Worm (Caenorhabditis elegans) whole organism, late embryonic: ENCODE measurements around the gene ugt-13.

Experiments
- K02D7.2 ChIP-seq: sonication (generic microtip); optimal IDR thresholded peaks from 2 replicates; lab custom pipeline; 2017; ENCODE audit warnings: mild to moderate bottlenecking, missing genetic modification characterization, missing compliant biosample characterization
- Y22D7AL.16 ChIP-seq: sonication (generic microtip); optimal IDR thresholded peaks from 2 replicates; lab custom pipeline; 2016; ENCODE audit warnings: missing genetic modification characterization, missing compliant biosample characterization
- ama-1 ChIP-seq: fragments of 150-350 bp; optimal IDR thresholded peaks from 2 replicates; lab custom pipeline; 2014
- ceh-14 ChIP-seq: sonication (generic microtip); optimal IDR thresholded peaks from 2 replicates; lab custom pipeline; 2016; ENCODE audit warnings: missing genotype, missing genetic modification characterization, missing compliant biosample characterization
- ceh-18 ChIP-seq: sonication (generic microtip); optimal IDR thresholded peaks from 2 replicates; lab custom pipeline; 2016; ENCODE audit warnings: missing genetic modification characterization, missing compliant biosample characterization
- ceh-2 ChIP-seq: sonication (generic microtip); optimal IDR thresholded peaks from 2 replicates; lab custom pipeline; 2016; ENCODE audit warnings: missing genotype, missing genetic modification characterization, missing compliant biosample characterization
- ceh-22 ChIP-seq: sonication (generic microtip); optimal IDR thresholded peaks from 2 replicates; lab custom pipeline; 2017; ENCODE audit warnings: missing biosample characterization, missing genetic modification characterization
- ceh-34 ChIP-seq: sonication (generic microtip); optimal IDR thresholded peaks from 2 replicates; lab custom pipeline; 2016; ENCODE audit warnings: mild to moderate bottlenecking, missing genetic modification characterization, missing compliant biosample characterization
- ceh-45 ChIP-seq: fragments of 200-800 bp; sonication (Bioruptor generic); IDR thresholded peaks from 2 replicates; pipeline ENCODE4 v1.3.6; 2022; ENCODE audit warnings: missing genetic modification reagents, missing genetic modification characterization, missing compliant biosample characterization
- dve-1 ChIP-seq: sonication (generic microtip); optimal IDR thresholded peaks from 2 replicates; lab custom pipeline; 2017; ENCODE audit warnings: antibody characterized with exemption, mild to moderate bottlenecking, missing genetic modification characterization, missing compliant biosample characterization
- elt-4 ChIP-seq: sonication (generic microtip); optimal IDR thresholded peaks from 2 replicates; lab custom pipeline; 2016; ENCODE audit warnings: missing genetic modification characterization, missing compliant biosample characterization
- eyg-1 ChIP-seq: sonication (generic microtip); optimal IDR thresholded peaks from 2 replicates; lab custom pipeline; 2016; ENCODE audit warnings: missing genotype, missing genetic modification characterization, missing compliant biosample characterization
- fax-1 ChIP-seq: sonication (generic microtip); optimal IDR thresholded peaks from 2 replicates; lab custom pipeline; 2016; ENCODE audit warnings: missing genotype, missing genetic modification characterization, missing compliant biosample characterization
- fkh-10 ChIP-seq: fragments of 150-350 bp; optimal IDR thresholded peaks from 2 replicates; lab custom pipeline; 2014; ENCODE audit warnings: missing biosample characterization, missing genetic modification reagents, missing genetic modification characterization
- hlh-13 ChIP-seq: fragments of 200-800 bp; sonication (Bioruptor generic); optimal IDR thresholded peaks from 2 replicates; lab custom pipeline; 2018; ENCODE audit warnings: mild to moderate bottlenecking, missing genetic modification characterization, missing compliant biosample characterization
- hlh-15 ChIP-seq: sonication (generic microtip); optimal IDR thresholded peaks from 2 replicates; lab custom pipeline; 2016; ENCODE audit warnings: missing genetic modification characterization, missing compliant biosample characterization
- hlh-30 ChIP-seq: sonication (generic microtip); optimal IDR thresholded peaks from 2 replicates; lab custom pipeline; 2017; ENCODE audit warnings: antibody characterized with exemption, missing genetic modification characterization, missing compliant biosample characterization; ENCODE audit not compliant: insufficient read depth
- hlh-6 ChIP-seq: sonication (generic microtip); optimal IDR thresholded peaks from 2 replicates; lab custom pipeline; 2016; ENCODE audit warnings: missing genotype, missing genetic modification characterization, missing compliant biosample characterization
- hlh-8 ChIP-seq: sonication (generic microtip); optimal IDR thresholded peaks from 2 replicates; lab custom pipeline; 2016; ENCODE audit warnings: missing genotype, missing genetic modification characterization, missing compliant biosample characterization
- lim-6 ChIP-seq: sonication (generic microtip); optimal IDR thresholded peaks from 2 replicates; lab custom pipeline; 2016; ENCODE audit warnings: missing genetic modification characterization, missing compliant biosample characterization
- lin-11 ChIP-seq: fragments of 200-800 bp; sonication (Bioruptor generic); optimal IDR thresholded peaks from 2 replicates; lab custom pipeline; 2018; ENCODE audit warnings: mild to moderate bottlenecking, missing genetic modification characterization, missing compliant biosample characterization
- nfya-1 ChIP-seq: sonication (generic microtip); optimal IDR thresholded peaks from 2 replicates; lab custom pipeline; 2017; ENCODE audit warnings: missing genetic modification characterization, mild to moderate bottlenecking, missing compliant biosample characterization, antibody characterized with exemption, moderate library complexity
- nhr-232 ChIP-seq: sonication (generic microtip); optimal IDR thresholded peaks from 2 replicates; lab custom pipeline; 2016; ENCODE audit warnings: missing genetic modification characterization, missing compliant biosample characterization
- pag-3 ChIP-seq: sonication (generic microtip); optimal IDR thresholded peaks from 2 replicates; lab custom pipeline; 2016; ENCODE audit warnings: missing compliant biosample characterization, missing genetic modification characterization, borderline replicate concordance
- pat-9 ChIP-seq: fragments of 200-800 bp; sonication (Bioruptor generic); optimal IDR thresholded peaks from 2 replicates; lab custom pipeline; 2018; ENCODE audit warnings: mild to moderate bottlenecking, missing genetic modification characterization, moderate library complexity, missing compliant biosample characterization
- pax-1 ChIP-seq: fragments of 150-350 bp; optimal IDR thresholded peaks from 2 replicates; lab custom pipeline; 2014; ENCODE audit warnings: missing biosample characterization, missing genetic modification characterization
- pha-2 ChIP-seq: sonication (generic microtip); optimal IDR thresholded peaks from 2 replicates; lab custom pipeline; 2017; ENCODE audit warnings: mild to moderate bottlenecking, missing genetic modification characterization, missing compliant biosample characterization
- pha-4 ChIP-seq: fragments of 150-350 bp; optimal IDR thresholded peaks from 2 replicates; lab custom pipeline; 2018; ENCODE audit warnings: missing biosample characterization, missing genetic modification reagents, missing genetic modification characterization
- pqm-1 ChIP-seq: sonication (generic microtip); optimal IDR thresholded peaks from 2 replicates; lab custom pipeline; 2016; ENCODE audit warnings: missing genetic modification characterization, missing compliant biosample characterization
- pros-1 ChIP-seq: fragments of 150-350 bp; optimal IDR thresholded peaks from 2 replicates; lab custom pipeline; 2014; ENCODE audit warnings: missing biosample characterization, missing genetic modification reagents, missing genetic modification characterization
- sdc-2 ChIP-seq: sonication (generic microtip); optimal IDR thresholded peaks from 2 replicates; lab custom pipeline; 2016; ENCODE audit warnings: missing genotype, missing genetic modification characterization, missing compliant biosample characterization
- sox-2 ChIP-seq: fragments of 200-800 bp; sonication (Bioruptor generic); IDR thresholded peaks from 2 replicates; pipeline ENCODE4 v1.3.6; 2022; ENCODE audit warnings: missing genetic modification reagents, missing genetic modification characterization, missing compliant biosample characterization
- syd-9 ChIP-seq: sonication (generic microtip); optimal IDR thresholded peaks from 2 replicates; lab custom pipeline; 2016; ENCODE audit warnings: mild to moderate bottlenecking, missing genetic modification characterization, moderate library complexity, missing compliant biosample characterization
- tbx-2 ChIP-seq: sonication (generic microtip); optimal IDR thresholded peaks from 2 replicates; lab custom pipeline; 2016; ENCODE audit warnings: missing genetic modification characterization, missing compliant biosample characterization
- unc-3 ChIP-seq, 2 experiments: fragments of 200-800 bp in 1 of 2; sonication (Bioruptor generic) in 1 of 2; sonication (generic microtip) in 1 of 2; conservative IDR thresholded peaks in 1 of 2; optimal IDR thresholded peaks in 1 of 2; 2 replicates each; pipeline versions ENCODE4 v1.3.6 to Lab custom; 2016 to 2022; ENCODE audit warnings: missing compliant biosample characterization in 2 of 2, missing genetic modification characterization in 2 of 2, missing genetic modification reagents in 1 of 2
- unc-86 ChIP-seq: sonication (generic microtip); optimal IDR thresholded peaks from 2 replicates; lab custom pipeline; 2016; ENCODE audit warnings: missing genetic modification characterization, missing compliant biosample characterization
- zip-5 ChIP-seq: sonication (generic microtip); optimal IDR thresholded peaks from 2 replicates; lab custom pipeline; 2016; ENCODE audit warnings: missing genetic modification characterization, missing compliant biosample characterization
- ztf-16 ChIP-seq: sonication (generic microtip); optimal IDR thresholded peaks from 2 replicates; lab custom pipeline; 2017; ENCODE audit warnings: missing genetic modification characterization, missing compliant biosample characterization

Gene ugt-13

ce11 chrV:4935096-4935495, 26.4 kb downstream of the ugt-13 start:
- TF ChIP-seq lim-6 (tag; lab: Kevin White, UChicago) (no peak), unc-86 (tag; lab: Kevin White, UChicago) (no peak), hlh-8 (tag; lab: Kevin White, UChicago) (no peak), zip-5 (tag; lab: Kevin White, UChicago) (no peak), dve-1 (no peak), sdc-2 (tag; lab: Kevin White, UChicago) (no peak), ceh-22 (no peak), hlh-6 (no peak), pqm-1 (no peak), pha-2 (no peak), eyg-1 (tag; lab: Kevin White, UChicago) (no peak), ceh-18 (tag; lab: Kevin White, UChicago) (no peak), tbx-2 (tag; lab: Kevin White, UChicago) (no peak), lin-11 (no peak), ceh-34 (tag; lab: Kevin White, UChicago) (no peak), hlh-30 (no peak), K02D7.2 (tag; lab: Kevin White, UChicago) (no peak), elt-4 (tag; lab: Kevin White, UChicago) (no peak), syd-9 (tag; lab: Kevin White, UChicago) (no peak)

- TF ChIP-seq unc-3 (GFP tag; conservative IDR thresholded peaks at IDR 0.05; lab: Robert Waterston, UW) (no peak), unc-3 (tag; optimal IDR thresholded peaks at IDR 0.05; lab: Kevin White, UChicago) (no peak), Y22D7AL.16 (tag; lab: Kevin White, UChicago) (no peak), ceh-45 (no peak), fkh-10 (GFP tag; lab: Kevin White, UChicago) (no peak), ceh-14 (tag; lab: Kevin White, UChicago) (no peak), lin-11 (no peak)
These were observed 28.7 kb downstream of the ugt-13 start for ce11 chrV:4937337-4937736.

ce11 chrV:4944219-4944618, 35.5 kb downstream of the ugt-13 start, which contains the start of gene str-211:
TSS of gene str-211 (minus strand) at chrV:4944319.
- TF ChIP-seq pat-9 (tag; lab: Kevin White, UChicago): no peak
- TF ChIP-seq sox-2 (GFP tag; lab: Robert Waterston, UW): no peak
- TF ChIP-seq ztf-16: no peak
- no peak for TF ChIP-seq hlh-8 (tag; lab: Kevin White, UChicago)
- TF ChIP-seq pha-4 (tag; lab: Kevin White, UChicago): no peak
- TF ChIP-seq pha-2: no peak
- TF ChIP-seq ceh-45: no peak

ce11 chrV:4948635-4949034, 40.0 kb downstream of the ugt-13 start, which contains the start of gene str-209:
TSS of gene str-209 (plus strand) at chrV:4948935.
- no peak for TF ChIP-seq pros-1 (tag; lab: Kevin White, UChicago)
- TF ChIP-seq sdc-2 (tag; lab: Kevin White, UChicago): no peak
- TF ChIP-seq ceh-2 (tag; lab: Kevin White, UChicago): no peak
- no peak for TF ChIP-seq hlh-15 (tag; lab: Kevin White, UChicago)
- TF ChIP-seq pag-3 (tag; lab: Kevin White, UChicago): no peak
- TF ChIP-seq hlh-13 (GFP tag; lab: Kevin White, UChicago): no peak
- TF ChIP-seq fax-1 (tag; lab: Kevin White, UChicago): no peak
- TF ChIP-seq syd-9 (tag; lab: Kevin White, UChicago): no peak
- TF ChIP-seq sox-2 (GFP tag; lab: Robert Waterston, UW): no peak
- TF ChIP-seq nhr-232 (tag; lab: Kevin White, UChicago): no peak
- TF ChIP-seq unc-86 (tag; lab: Kevin White, UChicago): no peak
- TF ChIP-seq dve-1: no peak
- TF ChIP-seq pax-1: no peak
- TF ChIP-seq ama-1 (lab: Kevin White, UChicago): no peak
- no peak for TF ChIP-seq zip-5 (tag; lab: Kevin White, UChicago)
- no peak for TF ChIP-seq elt-4 (tag; lab: Kevin White, UChicago)
- TF ChIP-seq lim-6 (tag; lab: Kevin White, UChicago): no peak
- no peak for TF ChIP-seq nfya-1 (tag; lab: Kevin White, UChicago)
- TF ChIP-seq unc-3 (GFP tag; conservative IDR thresholded peaks at IDR 0.05; lab: Robert Waterston, UW): no peak
- no peak for TF ChIP-seq unc-3 (tag; optimal IDR thresholded peaks at IDR 0.05; lab: Kevin White, UChicago)
